Worm (Caenorhabditis elegans) whole organism, L2 larva: Measurements from ENCODE around the gene ZK813.7.

ENCODE experiments used
- ama-1 ChIP-seq: fragments of 150-350 bp; optimal IDR thresholded peaks from 2 replicates; lab custom pipeline; 2018; ENCODE audit warnings: inconsistent platforms
- ceh-82 ChIP-seq: fragments of 150-350 bp; optimal IDR thresholded peaks from 2 replicates; lab custom pipeline; 2014; ENCODE audit warnings: missing biosample characterization, missing genetic modification characterization
- egl-27 ChIP-seq: sonication (generic microtip); optimal IDR thresholded peaks from 3 replicates; lab custom pipeline; 2017; ENCODE audit warnings: missing biosample characterization, missing genetic modification reagents, missing genetic modification characterization
- lin-11 ChIP-seq: fragments of 150-350 bp; sonication (generic microtip); optimal IDR thresholded peaks from 2 replicates; lab custom pipeline; 2014; ENCODE audit warnings: missing biosample characterization, missing genetic modification characterization, inconsistent platforms, mixed read lengths
- lin-13 ChIP-seq: fragments of 150-350 bp; optimal IDR thresholded peaks from 2 replicates; lab custom pipeline; 2014; ENCODE audit warnings: missing biosample characterization, missing genetic modification reagents, missing genetic modification characterization
- lsy-2 ChIP-seq, 2 experiments: fragments of 150-350 bp in 1 of 2; sonication (generic microtip) in 1 of 2; optimal IDR thresholded peaks; 2 replicates each; lab custom pipeline; 2014 to 2017; ENCODE audit warnings: missing biosample characterization in 2 of 2, missing genetic modification characterization in 2 of 2
- nhr-12 ChIP-seq: fragments of 150-350 bp; optimal IDR thresholded peaks from 2 replicates; lab custom pipeline; 2014; ENCODE audit warnings: missing biosample characterization, missing genetic modification characterization
- nhr-23 ChIP-seq: fragments of 150-350 bp; optimal IDR thresholded peaks from 2 replicates; lab custom pipeline; 2014; ENCODE audit warnings: missing biosample characterization, missing genetic modification reagents, missing genetic modification characterization
- skn-1 ChIP-seq: sonication (generic microtip); optimal IDR thresholded peaks from 2 replicates; lab custom pipeline; 2017; ENCODE audit warnings: missing biosample characterization, missing genetic modification characterization
- snpc-4 ChIP-seq: fragments of 150-350 bp; optimal IDR thresholded peaks from 2 replicates; lab custom pipeline; 2014; ENCODE audit warnings: missing biosample characterization, missing genetic modification characterization
- unc-55 ChIP-seq: fragments of 150-350 bp; sonication (generic microtip); optimal IDR thresholded peaks from 3 replicates; lab custom pipeline; 2014; ENCODE audit warnings: missing biosample characterization, missing genetic modification reagents, missing genetic modification characterization
- zag-1 ChIP-seq: fragments of 150-350 bp; optimal IDR thresholded peaks from 2 replicates; lab custom pipeline; 2014; ENCODE audit warnings: missing biosample characterization, missing genetic modification characterization
- ztf-1 ChIP-seq: fragments of 200-800 bp; sonication (Bioruptor generic); conservative IDR thresholded peaks from 2 replicates; pipeline ENCODE4 v1.3.6; 2022; ENCODE audit warnings: missing genetic modification characterization, missing compliant biosample characterization
- ztf-4 ChIP-seq: fragments of 150-350 bp; optimal IDR thresholded peaks from 2 replicates; lab custom pipeline; 2014; ENCODE audit warnings: missing biosample characterization, missing genetic modification characterization

DNA sequence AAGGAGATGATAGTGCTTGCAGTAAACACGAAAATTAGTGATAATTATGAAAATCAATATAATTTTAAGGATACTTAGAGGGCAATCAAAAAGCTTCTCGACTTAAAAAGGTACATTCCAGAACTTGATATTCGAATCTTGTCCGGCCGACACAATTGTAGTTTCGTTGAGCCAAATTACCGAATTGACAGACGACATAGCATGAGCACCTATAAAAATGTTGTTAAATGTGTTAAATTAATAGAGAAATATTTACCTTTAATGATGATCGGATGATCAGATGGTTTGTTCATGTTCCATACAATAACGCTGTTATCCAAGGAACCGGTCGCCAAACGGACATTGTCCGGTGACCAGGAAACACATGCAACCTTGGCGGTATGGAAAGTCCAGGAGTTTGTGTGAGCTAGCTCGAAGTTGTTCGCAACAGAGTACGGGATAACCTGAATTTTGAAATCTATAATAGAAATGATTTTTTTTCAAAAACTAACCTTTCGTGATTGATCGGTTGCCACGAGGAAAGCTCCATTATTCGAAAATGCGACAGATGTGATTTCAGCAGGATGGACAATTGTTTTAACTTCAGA is 35.8 kb upstream of the ZK813.7 start:
- TF ChIP-seq egl-27 (tag; lab: Kevin White, UChicago) (no peak), ceh-82 (tag; lab: Kevin White, UChicago) (no peak), nhr-23 (tag; lab: Kevin White, UChicago) (no peak), snpc-4 (tag; lab: Kevin White, UChicago) (no peak), ztf-4 (tag; lab: Kevin White, UChicago) (no peak), ama-1 (lab: Kevin White, UChicago) (no peak), zag-1 (tag; lab: Kevin White, UChicago) (no peak), lin-13 (GFP tag; lab: Kevin White, UChicago) (no peak), ztf-1 (no peak), lsy-2 (tag; optimal IDR thresholded peaks at IDR 0.05; lab: Kevin White, UChicago) (no peak), lin-11 (tag; lab: Kevin White, UChicago) (no peak), skn-1 (tag; lab: Kevin White, UChicago) (no peak), nhr-12 (tag; lab: Kevin White, UChicago) (no peak), unc-55 (GFP tag; lab: Kevin White, UChicago) (no peak)
